Fruit fly (Drosophila melanogaster): ENCODE results near the gene Axs.

Gene Axs

dm6 chrX:16670691-16671481 lies 12.8 kb downstream of the Axs start (continued):
- TF ChIP-seq CG2199 (GFP tag; IDR thresholded peaks at IDR 0.05): no peak
- TF ChIP-seq CG11695 (GFP tag; IDR thresholded peaks at IDR 0.05): no peak
- TF ChIP-seq nom (GFP tag; optimal IDR thresholded peaks at IDR 0.05): no peak
- no peak for TF ChIP-seq CG4707 (GFP tag; optimal IDR thresholded peaks at IDR 0.05)
- no peak for TF ChIP-seq Ravus (GFP tag; IDR thresholded peaks at IDR 0.05)
- TF ChIP-seq CG3995 (GFP tag; optimal IDR thresholded peaks at IDR 0.05): no peak
- TF ChIP-seq da (GFP tag; optimal IDR thresholded peaks at IDR 0.05): no peak
- TF ChIP-seq YL-1 (GFP tag; optimal IDR thresholded peaks at IDR 0.05): no peak
- TF ChIP-seq D19A (tag; optimal IDR thresholded peaks at IDR 0.05): no peak
- TF ChIP-seq CG31224 (GFP tag; IDR thresholded peaks at IDR 0.05): no peak
- no peak for TF ChIP-seq gce (GFP tag; IDR thresholded peaks at IDR 0.05)
- TF ChIP-seq CG34224 (GFP tag; IDR thresholded peaks at IDR 0.05; ENCODE audit: partially characterized antibody): 0 out of 3 replicates have a peak, but pooled peaks have one; percentile 12
- no peak for TF ChIP-seq caup (GFP tag; optimal IDR thresholded peaks at IDR 0.05; ENCODE audit: severe bottlenecking)
- no peak for TF ChIP-seq ssp (GFP tag; IDR thresholded peaks at IDR 0.05)
- no peak for TF ChIP-seq E2f1 (GFP tag; IDR thresholded peaks at IDR 0.05)
- no peak for TF ChIP-seq Hr39 (optimal IDR thresholded peaks at IDR 0.05)
- TF ChIP-seq yki (optimal IDR thresholded peaks at IDR 0.05): no peak
- TF ChIP-seq CG5953 (GFP tag; IDR thresholded peaks at IDR 0.05): no peak
- no peak for TF ChIP-seq so (GFP tag; IDR thresholded peaks at IDR 0.05)
- no peak for TF ChIP-seq CG5180 (GFP tag; optimal IDR thresholded peaks at IDR 0.05)
- no peak for TF ChIP-seq Bdp1 (GFP tag; optimal IDR thresholded peaks at IDR 0.05)
- TF ChIP-seq vvl (GFP tag; IDR thresholded peaks at IDR 0.05): no peak
- TF ChIP-seq BEAF-32 (GFP tag; optimal IDR thresholded peaks at IDR 0.05): no peak
- no peak for TF ChIP-seq Six4 (GFP tag; optimal IDR thresholded peaks at IDR 0.05)
- TF ChIP-seq en (GFP tag; optimal IDR thresholded peaks at IDR 0.05): no peak
- TF ChIP-seq CG9817 (tag; optimal IDR thresholded peaks at IDR 0.05): peak; percentile 22
- TF ChIP-seq fd96Cb (tag; optimal IDR thresholded peaks at IDR 0.05): no peak
- TF ChIP-seq CG8478 (optimal IDR thresholded peaks at IDR 0.05): no peak
- TF ChIP-seq lov (optimal IDR thresholded peaks at IDR 0.05): no peak
- TF ChIP-seq lov (GFP tag; IDR thresholded peaks at IDR 0.05): no peak
- TF ChIP-seq Chrac-16 (GFP tag; optimal IDR thresholded peaks at IDR 0.05): no peak
- peak; percentile 31 for TF ChIP-seq CG30403 (GFP tag; optimal IDR thresholded peaks at IDR 0.05)
- no peak for TF ChIP-seq CTCF (GFP tag; optimal IDR thresholded peaks at IDR 0.05)
- TF ChIP-seq gem (tag; optimal IDR thresholded peaks at IDR 0.05): peak; percentile 65
- TF ChIP-seq ato (GFP tag; IDR thresholded peaks at IDR 0.05; ENCODE audit: partially characterized antibody): no peak
- TF ChIP-seq Lim3 (GFP tag; IDR thresholded peaks at IDR 0.05): no peak
- TF ChIP-seq CG7271 (tag; optimal IDR thresholded peaks at IDR 0.05): no peak
- no peak for TF ChIP-seq CG2129 (GFP tag; IDR thresholded peaks at IDR 0.05; ENCODE audit: partially characterized antibody)
- TF ChIP-seq CG9437 (GFP tag; optimal IDR thresholded peaks at IDR 0.05): no peak
- TF ChIP-seq CG42726 (GFP tag; IDR thresholded peaks at IDR 0.05; ENCODE audit: partially characterized antibody): no peak
- TF ChIP-seq CG9876 (GFP tag; optimal IDR thresholded peaks at IDR 0.05): no peak
- TF ChIP-seq CG7372 (GFP tag; IDR thresholded peaks at IDR 0.05): no peak
- no peak for TF ChIP-seq hkb (optimal IDR thresholded peaks at IDR 0.05)
- no peak for TF ChIP-seq hkb (GFP tag; IDR thresholded peaks at IDR 0.05)
- TF ChIP-seq emc (GFP tag; optimal IDR thresholded peaks at IDR 0.05): no peak
- TF ChIP-seq unpg (GFP tag; optimal IDR thresholded peaks at IDR 0.05): peak; percentile 21
- no peak for TF ChIP-seq GATAe (GFP tag; conservative IDR thresholded peaks at IDR 0.05)
- no peak for TF ChIP-seq Hey (tag; optimal IDR thresholded peaks at IDR 0.05)
- no peak for TF ChIP-seq CG31388 (GFP tag; optimal IDR thresholded peaks at IDR 0.05)
- no peak for TF ChIP-seq slp2 (GFP tag; optimal IDR thresholded peaks at IDR 0.05)
- TF ChIP-seq CG6175 (GFP tag; IDR thresholded peaks at IDR 0.05): 0 out of 3 replicates have a peak, but pooled peaks have one; percentile 17
- no peak for TF ChIP-seq hbn (GFP tag; IDR thresholded peaks at IDR 0.05; ENCODE audit: partially characterized antibody)

Data from whole organism, embryonic.